Fruit fly (Drosophila melanogaster) whole organism, embryonic: ENCODE results near the gene CG42673.
A peak's percentile ranks its signal among the peaks of the same experiment; 100 is the strongest.

Source experiments
- Adf1 ChIP-seq: fragments of 200-800 bp; sonication (Bioruptor generic); IDR thresholded peaks from 2 replicates; pipeline ENCODE4 v1.3.6; 2022; ENCODE audit warnings: missing biosample characterization, missing genetic modification characterization
- Atf6 ChIP-seq: fragments of 200-800 bp; sonication (Bioruptor generic); IDR thresholded peaks from 2 replicates; pipeline ENCODE4 v1.3.6; 2022; ENCODE audit warnings: missing biosample characterization, missing genetic modification characterization
- CG10543 ChIP-seq: fragments of 200-800 bp; sonication (Bioruptor generic); optimal IDR thresholded peaks from 3 replicates; lab custom pipeline; 2017; ENCODE audit warnings: missing biosample characterization, mild to moderate bottlenecking, missing genetic modification characterization, moderate library complexity
- CG11504 ChIP-seq: fragments of 200-800 bp; sonication (Bioruptor generic); optimal IDR thresholded peaks from 3 replicates; lab custom pipeline; 2019; ENCODE audit warnings: missing biosample characterization, mild to moderate bottlenecking, missing genetic modification characterization, moderate library complexity
- CG12155 ChIP-seq: fragments of 200-800 bp; sonication (Bioruptor generic); optimal IDR thresholded peaks from 3 replicates; lab custom pipeline; 2016; ENCODE audit warnings: missing biosample characterization, missing genetic modification characterization
- CG12391 ChIP-seq: fragments of 200-800 bp; sonication (Bioruptor generic); optimal IDR thresholded peaks from 3 replicates; lab custom pipeline; 2018; ENCODE audit warnings: missing biosample characterization, mild to moderate bottlenecking, missing genetic modification characterization, moderate library complexity
- CG13123 ChIP-seq: fragments of 200-800 bp; sonication (Bioruptor generic); optimal IDR thresholded peaks from 2 replicates; lab custom pipeline; 2016; ENCODE audit warnings: missing biosample characterization, missing genetic modification characterization
- CG13287 ChIP-seq: fragments of 200-800 bp; sonication (Bioruptor generic); IDR thresholded peaks from 2 replicates; pipeline ENCODE4 v1.3.6; 2022; ENCODE audit warnings: missing biosample characterization, missing genetic modification characterization; ENCODE audit not compliant: partially characterized antibody
- CG13424 ChIP-seq: fragments of 200-800 bp; sonication (Bioruptor generic); optimal IDR thresholded peaks from 2 replicates; lab custom pipeline; 2019; ENCODE audit warnings: missing biosample characterization, mild to moderate bottlenecking, missing genetic modification characterization, moderate library complexity
- CG15011 ChIP-seq: fragments of 200-800 bp; sonication (Bioruptor generic); optimal IDR thresholded peaks from 3 replicates; lab custom pipeline; 2018; ENCODE audit warnings: missing biosample characterization, mild to moderate bottlenecking, missing genetic modification characterization
- CG17361 ChIP-seq: fragments of 200-800 bp; sonication (Bioruptor generic); IDR thresholded peaks from 3 replicates; pipeline ENCODE4 v1.3.6; 2022; ENCODE audit warnings: missing biosample characterization, missing genetic modification characterization
- CG30403 ChIP-seq: fragments of 200-800 bp; sonication (Bioruptor generic); optimal IDR thresholded peaks from 3 replicates; lab custom pipeline; 2016; ENCODE audit warnings: missing biosample characterization, missing genetic modification characterization
- CG33557 ChIP-seq: fragments of 200-800 bp; sonication (Bioruptor generic); optimal IDR thresholded peaks from 2 replicates; lab custom pipeline; 2019; ENCODE audit warnings: missing biosample characterization, mild to moderate bottlenecking, missing genetic modification characterization, moderate library complexity
- CG4360 ChIP-seq: fragments of 200-800 bp; sonication (Bioruptor generic); IDR thresholded peaks from 2 replicates; pipeline ENCODE4 v1.3.6; 2022; ENCODE audit warnings: missing biosample characterization, missing genetic modification characterization
- CG6175 ChIP-seq: fragments of 200-800 bp; sonication (Bioruptor generic); IDR thresholded peaks from 3 replicates; pipeline ENCODE4 v1.3.6; 2022; ENCODE audit warnings: missing biosample characterization, missing genetic modification characterization
- CG6854 ChIP-seq: fragments of 200-800 bp; sonication (Bioruptor generic); optimal IDR thresholded peaks from 3 replicates; lab custom pipeline; 2017; ENCODE audit warnings: missing biosample characterization, mild to moderate bottlenecking, missing genetic modification characterization
- CG7357 ChIP-seq: fragments of 200-800 bp; sonication (Bioruptor generic); IDR thresholded peaks from 3 replicates; pipeline ENCODE4 v1.3.6; 2022; ENCODE audit warnings: missing biosample characterization, missing genetic modification characterization
- CG7372 ChIP-seq: fragments of 200-800 bp; sonication (Bioruptor generic); IDR thresholded peaks from 2 replicates; pipeline ENCODE4 v1.3.6; 2022; ENCODE audit warnings: missing biosample characterization, missing genetic modification characterization
- CG8281 ChIP-seq: fragments of 200-800 bp; sonication (Bioruptor generic); optimal IDR thresholded peaks from 2 replicates; lab custom pipeline; 2018; ENCODE audit warnings: missing biosample characterization, mild to moderate bottlenecking, missing genetic modification characterization, moderate library complexity
- CG8359 ChIP-seq: fragments of 200-800 bp; sonication (Bioruptor generic); optimal IDR thresholded peaks from 2 replicates; lab custom pipeline; 2017; ENCODE audit warnings: missing biosample characterization, mild to moderate bottlenecking, missing genetic modification characterization, borderline replicate concordance
- CG8765 ChIP-seq: fragments of 200-800 bp; sonication (Bioruptor generic); IDR thresholded peaks from 2 replicates; pipeline ENCODE4 v1.3.6; 2022; ENCODE audit warnings: missing biosample characterization, missing genetic modification characterization
- CG8924 ChIP-seq: fragments of 200-800 bp; optimal IDR thresholded peaks from 3 replicates; lab custom pipeline; 2019; ENCODE audit warnings: missing biosample characterization, mild to moderate bottlenecking, missing genetic modification characterization, moderate library complexity
- Camta ChIP-seq: fragments of 200-800 bp; sonication (Bioruptor generic); optimal IDR thresholded peaks from 2 replicates; lab custom pipeline; 2016; ENCODE audit warnings: missing biosample characterization, missing genetic modification characterization
- Doc2 ChIP-seq: fragments of 200-800 bp; sonication (Bioruptor generic); IDR thresholded peaks from 2 replicates; pipeline ENCODE4 v1.3.6; 2022; ENCODE audit warnings: missing biosample characterization, missing genetic modification characterization
- E2f1 ChIP-seq: fragments of 200-800 bp; sonication (Bioruptor generic); IDR thresholded peaks from 2 replicates; pipeline ENCODE4 v1.3.6; 2022; ENCODE audit warnings: missing biosample characterization, missing genetic modification characterization
- Fer2 ChIP-seq: fragments of 200-800 bp; sonication (Bioruptor generic); optimal IDR thresholded peaks from 2 replicates; lab custom pipeline; 2018; ENCODE audit warnings: missing biosample characterization, mild to moderate bottlenecking, missing genetic modification characterization, moderate library complexity
- H15 ChIP-seq: fragments of 200-800 bp; sonication (Bioruptor generic); IDR thresholded peaks from 3 replicates; pipeline ENCODE4 v1.3.6; 2022; ENCODE audit warnings: missing biosample characterization, missing genetic modification characterization
- Hmx ChIP-seq: fragments of 200-800 bp; sonication (Bioruptor generic); optimal IDR thresholded peaks from 2 replicates; lab custom pipeline; 2016; ENCODE audit warnings: missing biosample characterization, missing genetic modification characterization
- Pdp1 ChIP-seq, 2 experiments: fragments of 200-800 bp; sonication (Bioruptor generic); optimal IDR thresholded peaks; 3 replicates each; lab custom pipeline; 2016; ENCODE audit warnings: missing biosample characterization in 2 of 2, missing genetic modification characterization in 2 of 2, mild to moderate bottlenecking in 1 of 2, moderate library complexity in 1 of 2
- Poxn ChIP-seq: fragments of 200-800 bp; sonication (Bioruptor generic); IDR thresholded peaks from 2 replicates; pipeline ENCODE4 v1.3.6; 2022; ENCODE audit warnings: missing biosample characterization, missing genetic modification characterization
- Rfx ChIP-seq: fragments of 200-800 bp; sonication (Bioruptor generic); IDR thresholded peaks from 2 replicates; pipeline ENCODE4 v1.3.6; 2022; ENCODE audit warnings: missing biosample characterization, missing genetic modification characterization
- Tbp ChIP-seq: fragments of >200 bp; optimal IDR thresholded peaks from 2 replicates; lab custom pipeline; 2018; ENCODE audit warnings: missing biosample characterization, missing genetic modification characterization
- abd-A ChIP-seq: fragments of 200-800 bp; sonication (Bioruptor generic); optimal IDR thresholded peaks from 3 replicates; lab custom pipeline; 2019; ENCODE audit warnings: missing biosample characterization, mild to moderate bottlenecking, missing genetic modification characterization, moderate library complexity
- ato ChIP-seq: fragments of 200-800 bp; sonication (Bioruptor generic); IDR thresholded peaks from 2 replicates; pipeline ENCODE4 v1.3.6; 2022; ENCODE audit warnings: missing biosample characterization, missing genetic modification characterization; ENCODE audit not compliant: partially characterized antibody
- dati ChIP-seq: fragments of 200-800 bp; sonication (Bioruptor generic); IDR thresholded peaks from 2 replicates; pipeline ENCODE4 v1.3.6; 2022; ENCODE audit warnings: missing biosample characterization, missing genetic modification characterization
- disco-r ChIP-seq: fragments of 200-800 bp; sonication (Bioruptor generic); optimal IDR thresholded peaks from 2 replicates; lab custom pipeline; 2016; ENCODE audit warnings: missing biosample characterization, missing genetic modification characterization
- dpn ChIP-seq, 2 experiments: fragments of 200-800 bp; sonication (Bioruptor generic); optimal IDR thresholded peaks; 3 replicates each; lab custom pipeline; 2016; ENCODE audit warnings: missing biosample characterization in 2 of 2, missing genetic modification characterization in 2 of 2
- fru ChIP-seq: fragments of >200 bp; optimal IDR thresholded peaks from 2 replicates; lab custom pipeline; 2017
- gce ChIP-seq: fragments of 200-800 bp; sonication (Bioruptor generic); IDR thresholded peaks from 3 replicates; pipeline ENCODE4 v1.3.6; 2022; ENCODE audit warnings: missing biosample characterization, missing genetic modification characterization
- kni ChIP-seq: fragments of 200-800 bp; sonication (Bioruptor generic); optimal IDR thresholded peaks from 3 replicates; lab custom pipeline; 2017; ENCODE audit warnings: mild to moderate bottlenecking, missing biosample characterization, missing genetic modification reagents, missing genetic modification characterization
- nau ChIP-seq: fragments of 200-800 bp; sonication (Bioruptor generic); optimal IDR thresholded peaks from 3 replicates; lab custom pipeline; 2017; ENCODE audit warnings: missing biosample characterization, mild to moderate bottlenecking, missing genetic modification characterization, missing genetic modification reagents
- pfk ChIP-seq: fragments of 200-800 bp; sonication (Bioruptor generic); optimal IDR thresholded peaks from 2 replicates; lab custom pipeline; 2018; ENCODE audit warnings: missing biosample characterization, mild to moderate bottlenecking, missing genetic modification characterization, moderate library complexity
- psq ChIP-seq: fragments of 200-800 bp; sonication (Bioruptor generic); optimal IDR thresholded peaks from 2 replicates; lab custom pipeline; 2017; ENCODE audit warnings: missing biosample characterization, missing genetic modification characterization
- pum ChIP-seq: fragments of 200-800 bp; sonication (Bioruptor generic); optimal IDR thresholded peaks from 2 replicates; lab custom pipeline; 2016; ENCODE audit warnings: missing biosample characterization, missing genetic modification characterization
- pzg ChIP-seq: fragments of 200-800 bp; sonication (Bioruptor generic); optimal IDR thresholded peaks from 3 replicates; lab custom pipeline; 2018; ENCODE audit warnings: missing biosample characterization, mild to moderate bottlenecking, missing genetic modification characterization, moderate library complexity
- sug ChIP-seq: fragments of 200-800 bp; optimal IDR thresholded peaks from 2 replicates; lab custom pipeline; 2019; ENCODE audit warnings: missing biosample characterization, mild to moderate bottlenecking, missing genetic modification characterization, moderate library complexity
- usp ChIP-seq: fragments of >200 bp; optimal IDR thresholded peaks from 2 replicates; lab custom pipeline; 2017; ENCODE audit warnings: missing biosample characterization, missing genetic modification characterization
- wor ChIP-seq: fragments of 200-800 bp; sonication (Bioruptor generic); IDR thresholded peaks from 2 replicates; pipeline ENCODE4 v1.3.6; 2022; ENCODE audit warnings: missing biosample characterization, missing genetic modification characterization
- z ChIP-seq: fragments of 200-800 bp; sonication (Bioruptor generic); IDR thresholded peaks from 3 replicates; pipeline ENCODE4 v1.3.6; 2022; ENCODE audit warnings: missing biosample characterization, missing genetic modification characterization
- zfh2 ChIP-seq: fragments of 200-800 bp; sonication (Bioruptor generic); optimal IDR thresholded peaks from 2 replicates; lab custom pipeline; 2016; ENCODE audit warnings: missing biosample characterization, missing genetic modification characterization

CG42673 gene

dm6 chr3L:9511287-9512256 is 35.4 kb upstream of the CG42673 start, which contains the start of gene RpS9 (continued):
- TF ChIP-seq gce (GFP tag; lab: Robert Waterston, UW) (no peak), CG11504 (tag; lab: Kevin White, UChicago) (peak; percentile 35), Adf1 (GFP tag; lab: Robert Waterston, UW) (no peak), Pdp1 (GFP tag; optimal IDR thresholded peaks at IDR 0.05; lab: Kevin White, UChicago) (no peak), CG17361 (GFP tag; lab: Robert Waterston, UW) (peak; percentile 44; the same call in 1 of the 3 replicates), zfh2 (GFP tag; lab: Kevin White, UChicago) (no peak), CG30403 (GFP tag; lab: Kevin White, UChicago) (no peak), CG7372 (no peak), CG6175 (GFP tag; lab: Robert Waterston, UW) (no peak), E2f1 (GFP tag; lab: Robert Waterston, UW) (no peak), Camta (peak; percentile 24), disco-r (GFP tag; lab: Kevin White, UChicago) (no peak), pum (no peak), Poxn (GFP tag; lab: Robert Waterston, UW) (no peak), CG8359 (GFP tag; lab: Kevin White, UChicago) (no peak), usp (no peak), CG12155 (GFP tag; lab: Kevin White, UChicago) (no peak), CG13287 (no peak; the same call in 1 of the 2 replicates), Tbp (GFP tag; lab: Kevin White, UChicago) (no peak), Fer2 (tag; lab: Kevin White, UChicago) (no peak), Atf6 (GFP tag; lab: Robert Waterston, UW) (no peak), wor (GFP tag; lab: Robert Waterston, UW) (no peak), CG10543 (GFP tag; lab: Kevin White, UChicago) (peak; percentile 35), kni (GFP tag; lab: Kevin White, UChicago) (no peak), CG13123 (GFP tag; lab: Kevin White, UChicago) (no peak), CG8924 (tag; lab: Kevin White, UChicago) (peak; percentile 19), CG15011 (GFP tag; lab: Kevin White, UChicago) (no peak), CG8765 (no peak), CG6854 (GFP tag; lab: Kevin White, UChicago) (no peak), nau (GFP tag; lab: Kevin White, UChicago) (peak; percentile 4), H15 (no peak), ato (GFP tag; lab: Robert Waterston, UW) (no peak), fru (lab: Kevin White, UChicago) (no peak), Rfx (GFP tag; lab: Robert Waterston, UW) (peak; percentile 31; the same call in 1 of the 2 replicates), Hmx (no peak), abd-A (tag; lab: Kevin White, UChicago) (peak; percentile 38), CG7357 (GFP tag; lab: Robert Waterston, UW) (no peak), psq (GFP tag; lab: Kevin White, UChicago) (no peak), CG12391 (tag; lab: Kevin White, UChicago) (peak; percentile 45), CG8281 (tag; lab: Kevin White, UChicago) (no peak), dpn (GFP tag; optimal IDR thresholded peaks at IDR 0.05; lab: Kevin White, UChicago) (no peak), pfk (peak; percentile 70), dati (GFP tag; lab: Robert Waterston, UW) (no peak), CG33557 (GFP tag; lab: Kevin White, UChicago) (peak; percentile 13), CG13424 (tag; lab: Kevin White, UChicago) (no peak), CG4360 (GFP tag; lab: Robert Waterston, UW) (0 out of 2 replicates have a peak, but pooled peaks have one; percentile 19), Doc2 (GFP tag; lab: Robert Waterston, UW) (no peak), z (GFP tag; lab: Robert Waterston, UW) (no peak), pzg (GFP tag; lab: Kevin White, UChicago) (peak; percentile 61), sug (peak; percentile 39)
